Fruit fly (Drosophila melanogaster) whole organism, embryonic: ENCODE results near the gene CG13484.
A peak's percentile ranks its signal among the peaks of the same experiment; 100 is the strongest.

Source experiments
- Ada2b ChIP-seq: fragments of 200-800 bp; sonication (Bioruptor generic); IDR thresholded peaks from 2 replicates; pipeline ENCODE4 v1.3.6; 2022; ENCODE audit warnings: missing biosample characterization, missing genetic modification characterization
- Awh ChIP-seq: fragments of 200-800 bp; sonication (Bioruptor generic); IDR thresholded peaks from 2 replicates; pipeline ENCODE4, ENCODE4 v1.3.6; 2022; ENCODE audit warnings: missing biosample characterization, missing genetic modification characterization
- CG10209 ChIP-seq: fragments of 200-800 bp; sonication (Bioruptor generic); optimal IDR thresholded peaks from 3 replicates; lab custom pipeline; 2017; ENCODE audit warnings: missing biosample characterization, mild to moderate bottlenecking, missing genetic modification characterization, missing genetic modification reagents
- CG10274 ChIP-seq: fragments of 200-800 bp; sonication (Bioruptor generic); optimal IDR thresholded peaks from 3 replicates; lab custom pipeline; 2017; ENCODE audit warnings: missing biosample characterization, mild to moderate bottlenecking, missing genetic modification characterization
- CG12104 ChIP-seq: fragments of 200-800 bp; sonication (Bioruptor generic); optimal IDR thresholded peaks from 3 replicates; lab custom pipeline; 2016; ENCODE audit warnings: missing biosample characterization, missing genetic modification characterization
- CG12942 ChIP-seq: fragments of 200-800 bp; sonication (Bioruptor generic); optimal IDR thresholded peaks from 3 replicates; lab custom pipeline; 2016; ENCODE audit warnings: missing biosample characterization, missing genetic modification characterization
- CG17829 ChIP-seq: fragments of 200-800 bp; optimal IDR thresholded peaks from 2 replicates; lab custom pipeline; 2019; ENCODE audit warnings: missing biosample characterization, mild to moderate bottlenecking, missing genetic modification characterization, moderate library complexity
- CG1832 ChIP-seq: fragments of 200-800 bp; sonication (Bioruptor generic); optimal IDR thresholded peaks from 2 replicates; lab custom pipeline; 2017; ENCODE audit warnings: missing biosample characterization, mild to moderate bottlenecking, missing genetic modification characterization, inconsistent platforms
- CG2712 ChIP-seq: fragments of 200-800 bp; optimal IDR thresholded peaks from 3 replicates; lab custom pipeline; 2019; ENCODE audit warnings: missing biosample characterization, mild to moderate bottlenecking, missing genetic modification characterization, moderate library complexity
- CG31441 ChIP-seq: fragments of 200-800 bp; sonication (Bioruptor generic); IDR thresholded peaks from 2 replicates; pipeline ENCODE4 v1.3.6; 2022; ENCODE audit warnings: missing biosample characterization, missing genetic modification characterization
- CG32767 ChIP-seq: fragments of 200-800 bp; sonication (Bioruptor generic); IDR thresholded peaks from 2 replicates; pipeline ENCODE4 v1.3.6; 2022; ENCODE audit warnings: missing biosample characterization, missing genetic modification characterization
- CG4360 ChIP-seq: fragments of 200-800 bp; sonication (Bioruptor generic); IDR thresholded peaks from 2 replicates; pipeline ENCODE4 v1.3.6; 2022; ENCODE audit warnings: missing biosample characterization, missing genetic modification characterization
- CG43689 ChIP-seq: fragments of 200-800 bp; sonication (Bioruptor generic); IDR thresholded peaks from 2 replicates; pipeline ENCODE4 v1.3.6; 2022; ENCODE audit warnings: missing biosample characterization, missing genetic modification characterization
- CG4820 ChIP-seq: fragments of 200-800 bp; sonication (Bioruptor generic); optimal IDR thresholded peaks from 3 replicates; lab custom pipeline; 2016; ENCODE audit warnings: missing biosample characterization, missing genetic modification characterization
- CG6175 ChIP-seq: fragments of 200-800 bp; sonication (Bioruptor generic); IDR thresholded peaks from 3 replicates; pipeline ENCODE4 v1.3.6; 2022; ENCODE audit warnings: missing biosample characterization, missing genetic modification characterization
- CG6683 ChIP-seq: fragments of 200-800 bp; sonication (Bioruptor generic); optimal IDR thresholded peaks from 2 replicates; lab custom pipeline; 2017; ENCODE audit warnings: missing biosample characterization, mild to moderate bottlenecking, missing genetic modification characterization, missing genetic modification reagents
- CG7745 ChIP-seq: fragments of 200-800 bp; sonication (Bioruptor generic); optimal IDR thresholded peaks from 2 replicates; lab custom pipeline; 2018; ENCODE audit warnings: missing biosample characterization, mild to moderate bottlenecking, missing genetic modification characterization, moderate library complexity
- CG7786 ChIP-seq: fragments of 200-800 bp; sonication (Bioruptor generic); optimal IDR thresholded peaks from 2 replicates; lab custom pipeline; 2016; ENCODE audit warnings: missing biosample characterization, missing genetic modification characterization
- CG8388 ChIP-seq: fragments of 200-800 bp; sonication (Bioruptor generic); optimal IDR thresholded peaks from 2 replicates; lab custom pipeline; 2019; ENCODE audit warnings: missing biosample characterization, mild to moderate bottlenecking, missing genetic modification characterization, moderate library complexity
- CG8478 ChIP-seq: fragments of >200 bp; optimal IDR thresholded peaks from 2 replicates; lab custom pipeline; 2018
- CG9437 ChIP-seq: fragments of 200-800 bp; sonication (Bioruptor generic); optimal IDR thresholded peaks from 2 replicates; lab custom pipeline; 2018; ENCODE audit warnings: missing biosample characterization, mild to moderate bottlenecking, missing genetic modification characterization
- D ChIP-seq, 2 experiments: fragments of 200-800 bp in 1 of 2; fragments of >200 bp in 1 of 2; sonication (Bioruptor generic) in 1 of 2; optimal IDR thresholded peaks; 2 replicates in 1 of 2; 3 replicates in 1 of 2; lab custom pipeline; 2017; ENCODE audit warnings: mild to moderate bottlenecking in 1 of 2, missing biosample characterization in 1 of 2, missing genetic modification characterization in 1 of 2, missing genetic modification reagents in 1 of 2
- GATAe ChIP-seq: fragments of 200-800 bp; sonication (Bioruptor generic); conservative IDR thresholded peaks from 2 replicates; pipeline ENCODE4 v1.3.6; 2022; ENCODE audit warnings: missing biosample characterization, missing genetic modification characterization
- Lim3 ChIP-seq: fragments of 200-800 bp; sonication (Bioruptor generic); IDR thresholded peaks from 2 replicates; pipeline ENCODE4 v1.3.6; 2022; ENCODE audit warnings: missing biosample characterization, missing genetic modification characterization
- Mes4 ChIP-seq: fragments of 200-800 bp; sonication (Bioruptor generic); optimal IDR thresholded peaks from 2 replicates; lab custom pipeline; 2016; ENCODE audit warnings: missing biosample characterization, missing genetic modification characterization
- Myb ChIP-seq: fragments of 200-800 bp; sonication (Bioruptor generic); optimal IDR thresholded peaks from 2 replicates; lab custom pipeline; 2016; ENCODE audit warnings: missing biosample characterization, missing genetic modification characterization
- Oaz ChIP-seq: fragments of 200-800 bp; sonication (Bioruptor generic); IDR thresholded peaks from 2 replicates; pipeline ENCODE4 v1.3.6; 2022; ENCODE audit warnings: missing biosample characterization, missing genetic modification characterization
- PHDP ChIP-seq: fragments of 200-800 bp; sonication (Bioruptor generic); optimal IDR thresholded peaks from 3 replicates; lab custom pipeline; 2018; ENCODE audit warnings: missing biosample characterization, mild to moderate bottlenecking, missing genetic modification characterization, moderate library complexity
- TFAM ChIP-seq: fragments of 200-800 bp; sonication (Bioruptor generic); optimal IDR thresholded peaks from 2 replicates; lab custom pipeline; 2017; ENCODE audit warnings: missing biosample characterization, missing genetic modification characterization, inconsistent platforms
- Trl ChIP-seq, 3 experiments: fragments of >200 bp in 2 of 3; fragments of 200-800 bp in 1 of 3; sonication (Bioruptor generic) in 1 of 3; optimal IDR thresholded peaks; 2 replicates in 1 of 3; 3 replicates in 2 of 3; lab custom pipeline; 2016 to 2017; ENCODE audit warnings: missing biosample characterization in 1 of 3, missing genetic modification characterization in 1 of 3
- Usf ChIP-seq: fragments of 200-800 bp; sonication (Bioruptor generic); optimal IDR thresholded peaks from 2 replicates; lab custom pipeline; 2017; ENCODE audit warnings: missing genotype, missing biosample characterization, missing genetic modification characterization
- al ChIP-seq: fragments of 200-800 bp; sonication (Bioruptor generic); IDR thresholded peaks from 2 replicates; pipeline ENCODE4 v1.3.6; 2022; ENCODE audit warnings: missing biosample characterization, missing genetic modification characterization
- amos ChIP-seq: fragments of 200-800 bp; sonication (Bioruptor generic); IDR thresholded peaks from 2 replicates; pipeline ENCODE4 v1.3.6; 2022; ENCODE audit warnings: missing biosample characterization, missing genetic modification characterization; ENCODE audit not compliant: partially characterized antibody
- ap ChIP-seq: fragments of 200-800 bp; sonication (Bioruptor generic); IDR thresholded peaks from 2 replicates; pipeline ENCODE4 v1.3.6; 2022; ENCODE audit warnings: missing biosample characterization, missing genetic modification characterization
- bowl ChIP-seq: fragments of 200-800 bp; sonication (Bioruptor generic); IDR thresholded peaks from 2 replicates; pipeline ENCODE4 v1.3.6; 2022; ENCODE audit warnings: missing biosample characterization, missing genetic modification characterization
- br ChIP-seq: fragments of >200 bp; optimal IDR thresholded peaks from 2 replicates; lab custom pipeline; 2017
- btn ChIP-seq: fragments of 200-800 bp; sonication (Bioruptor generic); optimal IDR thresholded peaks from 2 replicates; lab custom pipeline; 2016; ENCODE audit warnings: missing biosample characterization, missing genetic modification characterization
- chif ChIP-seq, 2 experiments: fragments of 200-800 bp; sonication (Bioruptor generic); optimal IDR thresholded peaks; 3 replicates each; lab custom pipeline; 2016; ENCODE audit warnings: missing biosample characterization in 2 of 2, missing genetic modification characterization in 2 of 2
- da ChIP-seq: fragments of 200-800 bp; sonication (Bioruptor generic); optimal IDR thresholded peaks from 2 replicates; lab custom pipeline; 2016; ENCODE audit warnings: missing biosample characterization, missing genetic modification characterization
- dimm ChIP-seq: fragments of 200-800 bp; sonication (Bioruptor generic); IDR thresholded peaks from 2 replicates; pipeline ENCODE4 v1.3.6; 2022; ENCODE audit warnings: missing biosample characterization, missing genetic modification characterization
- dysf ChIP-seq: fragments of 200-800 bp; sonication (Bioruptor generic); IDR thresholded peaks from 3 replicates; pipeline ENCODE4 v1.3.6; 2022; ENCODE audit warnings: missing biosample characterization, missing genetic modification characterization
- lmd ChIP-seq: fragments of 200-800 bp; sonication (Bioruptor generic); IDR thresholded peaks from 2 replicates; pipeline ENCODE4 v1.3.6; 2022; ENCODE audit warnings: missing biosample characterization, missing genetic modification characterization
- mam ChIP-seq: fragments of 200-800 bp; sonication (Bioruptor generic); optimal IDR thresholded peaks from 3 replicates; lab custom pipeline; 2016; ENCODE audit warnings: missing biosample characterization, missing genetic modification characterization
- nerfin-2 ChIP-seq: fragments of 200-800 bp; sonication (Bioruptor generic); IDR thresholded peaks from 2 replicates; pipeline ENCODE4 v1.3.6; 2022; ENCODE audit warnings: missing biosample characterization, missing genetic modification characterization; ENCODE audit not compliant: partially characterized antibody
- otp ChIP-seq: fragments of 200-800 bp; sonication (Bioruptor generic); IDR thresholded peaks from 3 replicates; pipeline ENCODE4, ENCODE4 v1.3.6; 2022; ENCODE audit warnings: missing biosample characterization, missing genetic modification characterization
- pros ChIP-seq: fragments of 200-800 bp; sonication (Bioruptor generic); optimal IDR thresholded peaks from 3 replicates; lab custom pipeline; 2019; ENCODE audit warnings: missing biosample characterization, mild to moderate bottlenecking, missing genetic modification characterization, moderate library complexity
- ro ChIP-seq: fragments of 200-800 bp; sonication (Bioruptor generic); IDR thresholded peaks from 2 replicates; pipeline ENCODE4 v1.3.6; 2022; ENCODE audit warnings: missing biosample characterization, missing genetic modification characterization
- sob ChIP-seq: fragments of 200-800 bp; sonication (Bioruptor generic); IDR thresholded peaks from 2 replicates; pipeline ENCODE4 v1.3.6; 2022; ENCODE audit warnings: missing biosample characterization, missing genetic modification characterization
- unc-4 ChIP-seq: fragments of 200-800 bp; sonication (Bioruptor generic); IDR thresholded peaks from 2 replicates; pipeline ENCODE4 v1.3.6; 2022; ENCODE audit warnings: missing biosample characterization, missing genetic modification characterization; ENCODE audit not compliant: partially characterized antibody
- vfl ChIP-seq: fragments of 200-800 bp; sonication (Bioruptor generic); optimal IDR thresholded peaks from 2 replicates; lab custom pipeline; 2016; ENCODE audit warnings: missing biosample characterization, missing genetic modification characterization
- zfh1 ChIP-seq: fragments of 200-800 bp; sonication (Bioruptor generic); IDR thresholded peaks from 3 replicates; pipeline ENCODE4 v1.3.6; 2022; ENCODE audit warnings: missing biosample characterization, missing genetic modification characterization

The CG13484 gene

DNA sequence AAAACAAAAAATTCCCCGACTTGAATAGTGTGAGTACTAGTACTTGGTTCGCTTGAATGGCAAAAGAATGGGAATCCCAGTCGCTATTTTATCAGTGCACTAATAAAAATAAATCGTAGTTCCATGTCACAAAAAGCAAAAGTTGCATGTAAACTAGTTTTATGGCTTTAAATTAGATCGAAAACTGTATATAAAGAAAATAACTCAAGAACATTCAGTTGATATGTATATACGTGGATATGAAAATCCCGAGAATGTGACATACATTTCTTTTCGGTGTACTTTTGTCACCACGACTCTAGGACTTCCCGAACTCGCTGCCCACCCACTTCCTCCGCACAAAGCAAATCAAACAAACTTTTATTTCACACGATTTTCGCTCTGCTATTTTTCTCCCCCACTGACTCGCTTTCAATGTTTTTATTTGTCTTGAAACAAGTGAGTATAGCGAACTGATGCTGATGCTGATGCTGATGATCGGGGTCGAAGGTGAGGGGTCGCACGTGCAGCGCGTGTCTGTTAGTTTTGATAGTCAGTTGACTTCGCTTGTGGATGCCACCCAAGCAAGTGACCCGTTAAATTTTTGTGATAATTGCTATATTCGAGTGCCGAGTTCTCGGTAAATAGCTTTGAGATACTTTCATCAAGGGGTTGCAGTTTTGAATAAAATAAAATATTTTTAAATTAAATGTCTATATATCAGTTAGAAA lies 48.7 kb upstream of the CG13484 start (continued):
- TF ChIP-seq ro (GFP tag; lab: Robert Waterston, UW) (no peak), br (no peak), CG12104 (GFP tag; lab: Kevin White, UChicago) (no peak), Lim3 (no peak), CG4820 (GFP tag; lab: Kevin White, UChicago) (peak; percentile 23), CG6175 (no peak), Trl (optimal IDR thresholded peaks at IDR 0.05; lab: Kevin White, UChicago) (no peak), Trl (GFP tag; optimal IDR thresholded peaks at IDR 0.05; lab: Kevin White, UChicago) (no peak), Myb (no peak), bowl (GFP tag; lab: Robert Waterston, UW) (no peak), otp (GFP tag; lab: Robert Waterston, UW) (0 out of 3 replicates have a peak, but pooled peaks have one; percentile 12), da (GFP tag; lab: Kevin White, UChicago) (no peak), D (optimal IDR thresholded peaks at IDR 0.05; lab: Kevin White, UChicago) (no peak), D (GFP tag; optimal IDR thresholded peaks at IDR 0.05; lab: Kevin White, UChicago) (peak; percentile 23), CG43689 (GFP tag; lab: Robert Waterston, UW) (no peak), nerfin-2 (no peak), CG6683 (no peak), GATAe (no peak), unc-4 (GFP tag; lab: Robert Waterston, UW) (no peak), dysf (GFP tag; lab: Robert Waterston, UW) (no peak), CG7786 (peak; percentile 12), Mes4 (GFP tag; lab: Kevin White, UChicago) (no peak), CG4360 (GFP tag; lab: Robert Waterston, UW) (no peak), CG12942 (GFP tag; lab: Kevin White, UChicago) (no peak), dimm (no peak), CG7745 (no peak), vfl (no peak), CG8388 (GFP tag; lab: Kevin White, UChicago) (peak; percentile 23), Awh (GFP tag; lab: Robert Waterston, UW) (no peak), zfh1 (GFP tag; lab: Robert Waterston, UW) (0 out of 3 replicates have a peak, but pooled peaks have one; percentile 47), mam (GFP tag; lab: Kevin White, UChicago) (no peak), Ada2b (GFP tag; lab: Robert Waterston, UW) (no peak; the same call in 1 of the 2 replicates), CG31441 (no peak; the same call in 1 of the 2 replicates), CG9437 (GFP tag; lab: Kevin White, UChicago) (no peak), lmd (GFP tag; lab: Robert Waterston, UW) (no peak), ap (GFP tag; lab: Robert Waterston, UW) (no peak), CG17829 (tag; lab: Kevin White, UChicago) (no peak), CG1832 (GFP tag; lab: Kevin White, UChicago) (no peak), TFAM (GFP tag; lab: Kevin White, UChicago) (no peak), al (GFP tag; lab: Robert Waterston, UW) (no peak), Usf (no peak), CG10209 (GFP tag; lab: Kevin White, UChicago) (peak; percentile 3), btn (GFP tag; lab: Kevin White, UChicago) (no peak), CG8478 (lab: Kevin White, UChicago) (no peak), CG32767 (GFP tag; lab: Robert Waterston, UW) (no peak), CG2712 (peak; percentile 35), sob (GFP tag; lab: Robert Waterston, UW) (no peak), chif (GFP tag; optimal IDR thresholded peaks at IDR 0.05; lab: Kevin White, UChicago) (peak in 1 of 2 experiments; percentile 33), Oaz (GFP tag; lab: Robert Waterston, UW) (no peak), pros (no peak), CG10274 (GFP tag; lab: Kevin White, UChicago) (no peak), PHDP (tag; lab: Kevin White, UChicago) (peak; percentile 32), amos (no peak)
